Worm (Caenorhabditis elegans): ENCODE measurements around the gene T10D4.19.
"Not testable (repeated sequence)": the region's sequence is repeated elsewhere in the genome, so short reads cannot be mapped to it uniquely, and the experiment has no call there.

ce11 chrII:3142855-3143254, 8.9 kb upstream of the T10D4.19 start, which contains the start of gene sri-42:
- not testable (repeated sequence) for TF ChIP-seq lin-13 (GFP tag; optimal IDR thresholded peaks at IDR 0.05); snpc-4 (tag; optimal IDR thresholded peaks at IDR 0.05); elt-3 (tag; optimal IDR thresholded peaks at IDR 0.05); nhr-11 (tag; optimal IDR thresholded peaks at IDR 0.05); nhr-12 (tag; optimal IDR thresholded peaks at IDR 0.05); unc-39 (tag; optimal IDR thresholded peaks at IDR 0.05)

Data from whole organism, L2 larva.